Fruit fly (Drosophila melanogaster) whole organism, embryonic: ENCODE results near the gene nop5.

Source experiments
- Adf1 ChIP-seq: fragments of 200-800 bp; sonication (Bioruptor generic); IDR thresholded peaks from 2 replicates; pipeline ENCODE4 v1.3.6; 2022; ENCODE audit warnings: missing biosample characterization, missing genetic modification characterization
- Aef1 ChIP-seq: fragments of 200-800 bp; sonication (Bioruptor generic); IDR thresholded peaks from 3 replicates; pipeline ENCODE4 v1.3.6; 2022; ENCODE audit warnings: missing biosample characterization, missing genetic modification characterization
- BEAF-32 ChIP-seq: fragments of 200-800 bp; sonication (Bioruptor generic); optimal IDR thresholded peaks from 3 replicates; lab custom pipeline; 2017; ENCODE audit warnings: missing biosample characterization, missing genetic modification characterization, mild to moderate bottlenecking, moderate library complexity, missing genetic modification reagents
- CG10321 ChIP-seq: fragments of 200-800 bp; sonication (Bioruptor generic); IDR thresholded peaks from 2 replicates; pipeline ENCODE4 v1.3.6; 2022; ENCODE audit warnings: missing biosample characterization, missing genetic modification characterization
- CG11247 ChIP-seq: fragments of 200-800 bp; sonication (Bioruptor generic); IDR thresholded peaks from 2 replicates; pipeline ENCODE4 v1.3.6; 2022; ENCODE audit warnings: missing biosample characterization, missing genetic modification characterization
- CG11398 ChIP-seq: fragments of 200-800 bp; sonication (Bioruptor generic); optimal IDR thresholded peaks from 2 replicates; lab custom pipeline; 2016; ENCODE audit warnings: missing biosample characterization, missing genetic modification characterization
- CG14710 ChIP-seq: fragments of 200-800 bp; sonication (Bioruptor generic); optimal IDR thresholded peaks from 3 replicates; lab custom pipeline; 2019; ENCODE audit warnings: missing biosample characterization, mild to moderate bottlenecking, missing genetic modification characterization, moderate library complexity
- CG15479 ChIP-seq: fragments of 200-800 bp; sonication (Bioruptor generic); optimal IDR thresholded peaks from 3 replicates; lab custom pipeline; 2019; ENCODE audit warnings: missing biosample characterization, mild to moderate bottlenecking, missing genetic modification characterization, moderate library complexity
- CG15601 ChIP-seq: fragments of 200-800 bp; sonication (Bioruptor generic); optimal IDR thresholded peaks from 3 replicates; lab custom pipeline; 2019; ENCODE audit warnings: missing biosample characterization, mild to moderate bottlenecking, missing genetic modification characterization, moderate library complexity
- CG18011 ChIP-seq: fragments of 200-800 bp; sonication (Bioruptor generic); optimal IDR thresholded peaks from 2 replicates; lab custom pipeline; 2017; ENCODE audit warnings: missing biosample characterization, missing genetic modification characterization, mild to moderate bottlenecking, moderate library complexity, missing genotype
- CG1832 ChIP-seq: fragments of 200-800 bp; sonication (Bioruptor generic); optimal IDR thresholded peaks from 2 replicates; lab custom pipeline; 2017; ENCODE audit warnings: missing biosample characterization, mild to moderate bottlenecking, missing genetic modification characterization, inconsistent platforms
- CG2199 ChIP-seq: fragments of 200-800 bp; sonication (Bioruptor generic); IDR thresholded peaks from 3 replicates; pipeline ENCODE4 v1.3.6; 2022; ENCODE audit warnings: missing biosample characterization, missing genetic modification characterization
- CG7987 ChIP-seq: fragments of 200-800 bp; sonication (Bioruptor generic); optimal IDR thresholded peaks from 2 replicates; lab custom pipeline; 2018; ENCODE audit warnings: missing biosample characterization, mild to moderate bottlenecking, missing genetic modification characterization, moderate library complexity
- CG9437 ChIP-seq: fragments of 200-800 bp; sonication (Bioruptor generic); optimal IDR thresholded peaks from 2 replicates; lab custom pipeline; 2018; ENCODE audit warnings: missing biosample characterization, mild to moderate bottlenecking, missing genetic modification characterization
- Deaf1 ChIP-seq: fragments of 200-800 bp; optimal IDR thresholded peaks from 3 replicates; lab custom pipeline; 2019; ENCODE audit warnings: missing biosample characterization, mild to moderate bottlenecking, missing genetic modification characterization, moderate library complexity
- Ets65A ChIP-seq: fragments of 200-800 bp; sonication (Bioruptor generic); peaks from one replicate; lab custom pipeline; 2016; ENCODE audit warnings: missing biosample characterization, missing genetic modification characterization
- Gsc ChIP-seq: fragments of 200-800 bp; sonication (Bioruptor generic); IDR thresholded peaks from 2 replicates; pipeline ENCODE4 v1.3.6; 2022; ENCODE audit warnings: missing biosample characterization, missing genetic modification characterization
- Med ChIP-seq: fragments of 200-800 bp; sonication (Bioruptor generic); peaks from one replicate; lab custom pipeline; 2016; ENCODE audit warnings: missing biosample characterization, missing genetic modification characterization, mild to moderate bottlenecking, inconsistent platforms, moderate library complexity
- Meics ChIP-seq: fragments of 200-800 bp; sonication (Bioruptor generic); optimal IDR thresholded peaks from 2 replicates; lab custom pipeline; 2017; ENCODE audit warnings: missing biosample characterization, mild to moderate bottlenecking, missing genetic modification characterization
- Mrtf ChIP-seq: fragments of 200-800 bp; sonication (Bioruptor generic); IDR thresholded peaks from 3 replicates; pipeline ENCODE4 v1.3.6; 2022; ENCODE audit warnings: missing biosample characterization, missing genetic modification characterization
- Myb ChIP-seq: fragments of 200-800 bp; sonication (Bioruptor generic); optimal IDR thresholded peaks from 2 replicates; lab custom pipeline; 2016; ENCODE audit warnings: missing biosample characterization, missing genetic modification characterization
- Neu2 ChIP-seq: fragments of 200-800 bp; sonication (Bioruptor generic); optimal IDR thresholded peaks from 3 replicates; lab custom pipeline; 2016; ENCODE audit warnings: missing biosample characterization, missing genetic modification characterization, borderline replicate concordance
- Opbp ChIP-seq: fragments of 200-800 bp; sonication (Bioruptor generic); IDR thresholded peaks from 3 replicates; pipeline ENCODE4 v1.3.6; 2022; ENCODE audit warnings: missing biosample characterization, missing genetic modification characterization; ENCODE audit not compliant: partially characterized antibody
- Sry-β ChIP-seq: fragments of 200-800 bp; sonication (Bioruptor generic); optimal IDR thresholded peaks from 2 replicates; lab custom pipeline; 2018; ENCODE audit warnings: missing biosample characterization, mild to moderate bottlenecking, missing genetic modification characterization, moderate library complexity
- Taf1 ChIP-seq: fragments of 200-800 bp; sonication (Bioruptor generic); IDR thresholded peaks from 2 replicates; pipeline ENCODE4 v1.3.6; 2022; ENCODE audit warnings: missing biosample characterization, missing genetic modification characterization
- Xbp1 ChIP-seq: fragments of 200-800 bp; sonication (Bioruptor generic); optimal IDR thresholded peaks from 3 replicates; lab custom pipeline; 2016; ENCODE audit warnings: missing biosample characterization, mild to moderate bottlenecking, missing genetic modification characterization
- bab2 ChIP-seq: fragments of 200-800 bp; sonication (Bioruptor generic); optimal IDR thresholded peaks from 2 replicates; lab custom pipeline; 2016; ENCODE audit warnings: missing biosample characterization, missing genetic modification characterization
- chm ChIP-seq: fragments of 200-800 bp; sonication (Bioruptor generic); IDR thresholded peaks from 2 replicates; pipeline ENCODE4 v1.3.6; 2022; ENCODE audit warnings: missing biosample characterization, missing genetic modification characterization
- chn ChIP-seq: fragments of 200-800 bp; sonication (Bioruptor generic); optimal IDR thresholded peaks from 2 replicates; lab custom pipeline; 2016; ENCODE audit warnings: missing biosample characterization, missing genetic modification characterization
- dan ChIP-seq: fragments of 200-800 bp; sonication (Bioruptor generic); IDR thresholded peaks from 2 replicates; pipeline ENCODE4 v1.3.6; 2022; ENCODE audit warnings: missing biosample characterization, missing genetic modification characterization
- kni ChIP-seq: fragments of 200-800 bp; sonication (Bioruptor generic); optimal IDR thresholded peaks from 3 replicates; lab custom pipeline; 2017; ENCODE audit warnings: mild to moderate bottlenecking, missing biosample characterization, missing genetic modification reagents, missing genetic modification characterization
- knrl ChIP-seq: fragments of 200-800 bp; sonication (Bioruptor generic); IDR thresholded peaks from 3 replicates; pipeline ENCODE4 v1.3.6; 2022; ENCODE audit warnings: missing biosample characterization, missing genetic modification characterization; ENCODE audit not compliant: partially characterized antibody
- nerfin-2 ChIP-seq: fragments of 200-800 bp; sonication (Bioruptor generic); IDR thresholded peaks from 2 replicates; pipeline ENCODE4 v1.3.6; 2022; ENCODE audit warnings: missing biosample characterization, missing genetic modification characterization; ENCODE audit not compliant: partially characterized antibody
- p53 ChIP-seq: fragments of 200-800 bp; sonication (Bioruptor generic); optimal IDR thresholded peaks from 2 replicates; lab custom pipeline; 2016; ENCODE audit warnings: missing biosample characterization, missing genetic modification characterization
- rib ChIP-seq: fragments of 200-800 bp; sonication (Bioruptor generic); IDR thresholded peaks from 2 replicates; pipeline ENCODE4 v1.3.6; 2022; ENCODE audit warnings: missing biosample characterization, missing genetic modification characterization
- sens ChIP-seq: fragments of 200-800 bp; sonication (Bioruptor generic); peaks from one replicate; lab custom pipeline; 2016; ENCODE audit warnings: missing biosample characterization, missing genetic modification characterization
- slbo ChIP-seq: fragments of 200-800 bp; sonication (Bioruptor generic); IDR thresholded peaks from 2 replicates; pipeline ENCODE4 v1.3.6; 2022; ENCODE audit warnings: missing biosample characterization, missing genetic modification characterization
- sna ChIP-seq: fragments of 200-800 bp; sonication (Bioruptor generic); IDR thresholded peaks from 2 replicates; pipeline ENCODE4 v1.3.6; 2022; ENCODE audit warnings: missing biosample characterization, missing genetic modification characterization; ENCODE audit not compliant: partially characterized antibody
- stwl ChIP-seq: fragments of 200-800 bp; sonication (Bioruptor generic); optimal IDR thresholded peaks from 3 replicates; lab custom pipeline; 2018; ENCODE audit warnings: missing biosample characterization, mild to moderate bottlenecking, missing genetic modification characterization, moderate library complexity
- tgo ChIP-seq: fragments of 200-800 bp; sonication (Bioruptor generic); IDR thresholded peaks from 3 replicates; pipeline ENCODE4 v1.3.6; 2022; ENCODE audit warnings: missing biosample characterization, missing genetic modification characterization
- usp ChIP-seq: fragments of >200 bp; optimal IDR thresholded peaks from 2 replicates; lab custom pipeline; 2017; ENCODE audit warnings: missing biosample characterization, missing genetic modification characterization
- zen ChIP-seq: fragments of 200-800 bp; sonication (Bioruptor generic); optimal IDR thresholded peaks from 3 replicates; lab custom pipeline; 2018; ENCODE audit warnings: missing biosample characterization, mild to moderate bottlenecking, missing genetic modification characterization, moderate library complexity

Gene nop5

dm6 chr2L:6939698-6940097 lies 21.2 kb upstream of the nop5 start (continued):
- TF ChIP-seq CG11247 (GFP tag; lab: Robert Waterston, UW) (no peak), Meics (GFP tag; lab: Kevin White, UChicago) (no peak), stwl (tag; lab: Kevin White, UChicago) (peak; percentile 42), Neu2 (no peak), CG9437 (no peak), BEAF-32 (GFP tag; lab: Kevin White, UChicago) (peak; percentile 9), CG7987 (no peak), Opbp (GFP tag; lab: Robert Waterston, UW) (peak; percentile 46; the same call in 1 of the 3 replicates), Sry-β (GFP tag; lab: Kevin White, UChicago) (peak; percentile 50), Deaf1 (tag; lab: Kevin White, UChicago) (no peak), chm (GFP tag; lab: Robert Waterston, UW) (0 out of 2 replicates have a peak, but pooled peaks have one; percentile 44), Adf1 (GFP tag; lab: Robert Waterston, UW) (no peak), CG15479 (GFP tag; lab: Kevin White, UChicago) (peak; percentile 49), chn (GFP tag; lab: Kevin White, UChicago) (no peak), zen (tag; lab: Kevin White, UChicago) (peak; percentile 60), p53 (GFP tag; lab: Kevin White, UChicago) (no peak), slbo (no peak)

DNA sequence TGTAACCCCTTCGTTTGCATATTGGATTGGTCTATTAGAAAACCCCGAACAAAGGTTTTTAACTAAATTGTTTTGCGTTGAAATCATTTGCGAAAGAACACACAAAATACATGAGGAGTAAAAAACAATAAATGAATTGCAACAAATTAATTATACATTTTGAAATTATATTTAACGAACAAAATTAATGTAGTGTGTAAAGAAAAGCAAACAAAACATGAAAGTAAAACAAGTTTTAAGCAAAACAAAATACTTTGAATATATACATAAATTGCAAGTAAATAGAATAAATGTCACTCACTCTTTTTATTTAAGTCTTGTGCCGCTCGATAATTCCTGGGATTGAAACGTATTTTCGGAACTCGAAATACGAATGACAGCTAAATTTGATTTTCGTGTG lies 13.3 kb upstream of the nop5 start, which contains the start of gene CG43232:
CG43232 (plus strand) TSS at position 301 of the 400 bp plus-strand sequence.
- TF ChIP-seq CG18011 (GFP tag; lab: Kevin White, UChicago) (no peak), Opbp (GFP tag; lab: Robert Waterston, UW) (no peak), Myb (GFP tag; lab: Kevin White, UChicago) (no peak), dan (no peak), BEAF-32 (GFP tag; lab: Kevin White, UChicago) (no peak), Xbp1 (GFP tag; lab: Kevin White, UChicago) (no peak), zen (tag; lab: Kevin White, UChicago) (no peak), sna (no peak), CG11398 (GFP tag; lab: Kevin White, UChicago) (no peak), CG1832 (no peak), nerfin-2 (GFP tag; lab: Robert Waterston, UW) (no peak), kni (GFP tag; lab: Kevin White, UChicago) (no peak), CG10321 (GFP tag; lab: Robert Waterston, UW) (no peak), bab2 (GFP tag; lab: Kevin White, UChicago) (no peak), tgo (GFP tag; lab: Robert Waterston, UW) (no peak), CG2199 (GFP tag; lab: Robert Waterston, UW) (no peak), Mrtf (GFP tag; lab: Robert Waterston, UW) (no peak), Taf1 (GFP tag; lab: Robert Waterston, UW) (no peak), Aef1 (GFP tag; lab: Robert Waterston, UW) (no peak), Gsc (GFP tag; lab: Robert Waterston, UW) (no peak)

DNA sequence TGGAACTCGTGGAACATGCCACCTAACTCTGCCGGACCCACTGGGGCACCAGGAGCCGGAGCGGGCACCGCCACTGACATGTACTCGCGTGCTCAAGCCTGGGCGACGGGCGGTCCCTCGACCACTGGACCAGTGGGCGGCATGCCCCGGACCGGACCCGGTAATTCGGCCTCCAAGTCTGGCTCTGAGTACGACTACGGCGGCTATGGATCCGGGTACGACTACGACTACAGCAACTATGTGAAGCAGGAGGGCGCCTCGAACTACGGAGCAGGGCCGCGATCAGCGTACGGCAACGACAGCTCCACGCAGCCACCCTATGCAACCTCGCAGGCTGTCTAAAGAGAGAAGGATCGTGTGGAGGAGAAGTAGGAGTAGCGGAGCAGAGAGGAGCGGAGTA lies 6.6 kb upstream of the nop5 start:
- TF ChIP-seq usp (GFP tag; lab: Kevin White, UChicago) = no peak
- peak; percentile 80 for TF ChIP-seq Ets65A (GFP tag; lab: Kevin White, UChicago)
- TF ChIP-seq CG14710 (tag; lab: Kevin White, UChicago) = no peak
- peak; percentile 27 for TF ChIP-seq sens
- no peak for TF ChIP-seq CG15601 (tag; lab: Kevin White, UChicago)
- peak; percentile 75 for TF ChIP-seq Med (GFP tag; lab: Kevin White, UChicago)
- peak; percentile 32; the same call in 1 of the 3 replicates for TF ChIP-seq knrl (GFP tag; lab: Robert Waterston, UW)
- no peak for TF ChIP-seq rib (GFP tag; lab: Robert Waterston, UW)
- TF ChIP-seq, all 482 proteins: peak for 4
